Worm (Caenorhabditis elegans) whole organism, L4 larva: ENCODE measurements around the gene grl-13.

Experiments
- ceh-20 ChIP-seq: fragments of 200-800 bp; sonication (Bioruptor generic); IDR thresholded peaks from 2 replicates; pipeline ENCODE4 v1.3.6; 2022; ENCODE audit warnings: missing genetic modification reagents, missing genetic modification characterization, missing compliant biosample characterization
- ceh-32 ChIP-seq: sonication (generic microtip); optimal IDR thresholded peaks from 2 replicates; lab custom pipeline; 2016; ENCODE audit warnings: mild to moderate bottlenecking, missing genetic modification characterization, missing compliant biosample characterization; ENCODE audit not compliant: poor library complexity
- nhr-48 ChIP-seq: sonication (generic microtip); optimal IDR thresholded peaks from 2 replicates; lab custom pipeline; 2016; ENCODE audit warnings: mild to moderate bottlenecking, missing genetic modification characterization, missing compliant biosample characterization
- nhr-76 ChIP-seq: fragments of 150-350 bp; optimal IDR thresholded peaks from 2 replicates; lab custom pipeline; 2014; ENCODE audit warnings: missing biosample characterization, missing genetic modification characterization
- unc-62 ChIP-seq, 3 experiments: fragments of 150-350 bp in 1 of 3; sonication (generic microtip); optimal IDR thresholded peaks in 2 of 3; peaks in 1 of 3; 1 replicate in 1 of 3; 2 replicates in 2 of 3; lab custom pipeline; 2014 to 2017; ENCODE audit warnings: missing biosample characterization in 3 of 3, missing genetic modification characterization in 3 of 3, missing genetic modification reagents in 3 of 3, missing genotype in 1 of 3

- TF ChIP-seq ceh-32 (tag; lab: Kevin White, UChicago) = no peak
- TF ChIP-seq ceh-20 (GFP tag; lab: Robert Waterston, UW) = no peak
- no peak for TF ChIP-seq nhr-48 (tag; lab: Kevin White, UChicago)
- no peak for TF ChIP-seq nhr-76 (tag; lab: Kevin White, UChicago)
- TF ChIP-seq unc-62 (GFP tag; optimal IDR thresholded peaks at IDR 0.05 in 1 of 2; lab: Kevin White, UChicago) = no peak
- TF ChIP-seq unc-62 (tag; optimal IDR thresholded peaks at IDR 0.05; lab: Kevin White, UChicago) = no peak
Observed at ce11 chrV:4398884-4399283, 34.5 kb upstream of the grl-13 start.
